Worm (Caenorhabditis elegans): ENCODE measurements around the gene F31F6.1.

DNA sequence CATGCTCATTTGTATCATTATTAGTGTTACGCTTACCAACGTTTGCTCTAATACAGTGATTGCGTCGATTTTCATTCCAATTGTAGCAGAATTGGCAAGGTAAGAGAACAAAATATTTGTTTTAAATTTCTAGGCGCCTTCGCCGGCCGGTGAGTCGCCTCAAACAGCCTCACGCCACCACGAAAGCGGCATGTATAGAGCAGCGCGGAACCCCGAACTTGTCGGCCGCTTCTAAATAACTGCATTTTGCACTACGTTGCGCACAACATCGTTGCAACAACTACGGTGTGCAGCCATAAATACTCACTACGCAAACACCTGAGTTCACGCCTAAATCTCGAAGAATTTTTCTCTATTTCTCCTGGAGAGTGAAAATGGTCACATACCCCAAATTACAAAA lies 29.1 kb upstream of the F31F6.1 start:
- TF ChIP-seq ceh-13 (GFP tag; optimal IDR thresholded peaks at IDR 0.05): no peak
- no peak for TF ChIP-seq B0310.2 (tag; optimal IDR thresholded peaks at IDR 0.05)
- no peak for TF ChIP-seq flt-1 (GFP tag; IDR thresholded peaks at IDR 0.05)
- TF ChIP-seq hmg-4 (GFP tag; optimal IDR thresholded peaks at IDR 0.05): no peak
- no peak for TF ChIP-seq ama-1 (optimal IDR thresholded peaks at IDR 0.05)
- no peak for TF ChIP-seq pes-1 (GFP tag; IDR thresholded peaks at IDR 0.05)
- TF ChIP-seq sea-1 (GFP tag; conservative IDR thresholded peaks at IDR 0.05): no peak
- no peak for TF ChIP-seq hmbx-1 (tag; optimal IDR thresholded peaks at IDR 0.05)
- TF ChIP-seq scrt-1 (GFP tag; IDR thresholded peaks at IDR 0.05): no peak
- TF ChIP-seq ets-7 (tag; optimal IDR thresholded peaks at IDR 0.05): no peak
- no peak for TF ChIP-seq aly-1 (tag; optimal IDR thresholded peaks at IDR 0.05)
- no peak for TF ChIP-seq tbx-11 (GFP tag; IDR thresholded peaks at IDR 0.05)
- no peak for TF ChIP-seq ceh-36 (tag; optimal IDR thresholded peaks at IDR 0.05)
